ENCODE assay signal across 4 worm cellular contexts in the genomic region with DNA sequence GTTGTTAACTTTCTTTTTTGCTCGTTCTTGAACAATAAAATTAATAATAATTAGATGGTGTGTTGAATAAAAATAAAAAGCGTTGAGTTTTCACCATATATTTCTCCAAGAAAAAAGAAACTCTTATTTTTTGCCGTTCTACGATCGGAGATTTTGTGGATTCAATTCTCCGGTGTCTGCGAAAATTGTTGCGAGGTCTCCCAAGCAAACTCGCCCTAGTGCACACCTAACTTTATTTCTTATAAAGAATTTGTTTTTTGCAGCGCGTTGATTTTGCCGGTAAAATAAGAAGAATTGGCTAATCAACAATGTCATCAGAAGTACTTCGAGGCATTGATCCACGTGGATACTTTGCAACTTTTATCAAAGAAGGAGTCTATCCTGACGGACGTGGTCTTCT.
A peak's percentile ranks its signal among the peaks of the same experiment; 100 is the strongest.
TF ChIP-seq lines count a peak whose summit lies in the region.

A gene (plus strand): TSS at position 264 of the 400 bp plus-strand sequence.

TF ChIP-seq in whole organism, L2 larva, 48 proteins besides CTCF, POLR2A, EP300 and RAD21:
- TF ChIP-seq nhr-21 (tag; optimal IDR thresholded peaks at IDR 0.05; lab: Kevin White, UChicago) (peak; percentile 13), dmd-4 (tag; optimal IDR thresholded peaks at IDR 0.05; lab: Kevin White, UChicago) (no peak), sma-9 (GFP tag; optimal IDR thresholded peaks at IDR 0.05; lab: Kevin White, UChicago) (peak; percentile 33), sma-9 (tag; optimal IDR thresholded peaks at IDR 0.05; lab: Kevin White, UChicago) (no peak), aly-2 (tag; optimal IDR thresholded peaks at IDR 0.05; lab: Kevin White, UChicago) (no peak), nhr-237 (tag; optimal IDR thresholded peaks at IDR 0.05; lab: Kevin White, UChicago) (no peak), unc-62 (GFP tag; optimal IDR thresholded peaks at IDR 0.05; lab: Kevin White, UChicago) (no peak), peb-1 (tag; optimal IDR thresholded peaks at IDR 0.05; lab: Kevin White, UChicago) (no peak), zag-1 (tag; optimal IDR thresholded peaks at IDR 0.05; lab: Kevin White, UChicago) (peak; percentile 7), C34F6.9 (tag; optimal IDR thresholded peaks at IDR 0.05; lab: Kevin White, UChicago) (peak; percentile 68), ztf-1 (GFP tag; conservative IDR thresholded peaks at IDR 0.05; lab: Robert Waterston, UW) (no peak), lin-13 (GFP tag; optimal IDR thresholded peaks at IDR 0.05; lab: Kevin White, UChicago) (peak; percentile 54), ztf-11 (tag; optimal IDR thresholded peaks at IDR 0.05; lab: Kevin White, UChicago) (no peak), F13H6.1 (tag; optimal IDR thresholded peaks at IDR 0.05; lab: Kevin White, UChicago) (peak; percentile 20), fos-1 (tag; optimal IDR thresholded peaks at IDR 0.05; lab: Kevin White, UChicago) (peak; percentile 32), nhr-129 (tag; optimal IDR thresholded peaks at IDR 0.05; lab: Kevin White, UChicago) (peak; percentile 65), gmeb-1 (tag; optimal IDR thresholded peaks at IDR 0.05; lab: Kevin White, UChicago) (no peak), sma-3 (GFP tag; optimal IDR thresholded peaks at IDR 0.05; lab: Kevin White, UChicago) (peak; percentile 57), crh-2 (tag; optimal IDR thresholded peaks at IDR 0.05; lab: Kevin White, UChicago) (peak; percentile 48), ZK546.5 (tag; optimal IDR thresholded peaks at IDR 0.05; lab: Kevin White, UChicago) (no peak), lsy-2 (tag; optimal IDR thresholded peaks at IDR 0.05; lab: Kevin White, UChicago) (peak in 1 of 2 experiments; percentile 71)

TF ChIP-seq in whole organism, L4 larva, 104 proteins besides CTCF, POLR2A, EP300 and RAD21 (continues in another document):
- peak in 1 of 2 experiments; percentile 85 for TF ChIP-seq lsy-2 (tag; optimal IDR thresholded peaks at IDR 0.05; lab: Kevin White, UChicago)
- no peak for TF ChIP-seq fos-1 (tag; optimal IDR thresholded peaks at IDR 0.05; lab: Kevin White, UChicago)
- peak; percentile 96 for TF ChIP-seq lin-38 (GFP tag; IDR thresholded peaks at IDR 0.05; lab: Robert Waterston, UW)
- no peak for TF ChIP-seq ceh-32 (tag; optimal IDR thresholded peaks at IDR 0.05; lab: Kevin White, UChicago; ENCODE audit: poor library complexity)
- no peak for TF ChIP-seq dmd-8 (GFP tag; IDR thresholded peaks at IDR 0.05; lab: Robert Waterston, UW)
- no peak for TF ChIP-seq zip-2 (tag; optimal IDR thresholded peaks at IDR 0.05; lab: Kevin White, UChicago)
- TF ChIP-seq nhr-42 (GFP tag; IDR thresholded peaks at IDR 0.05; lab: Robert Waterston, UW), result no peak
- no peak for TF ChIP-seq nhr-41 (GFP tag; IDR thresholded peaks at IDR 0.05; lab: Robert Waterston, UW)
- TF ChIP-seq ZK337.2 (GFP tag; IDR thresholded peaks at IDR 0.05; lab: Robert Waterston, UW), result peak; percentile 65; the same call in 1 of the 2 replicates
- peak; percentile 65 for TF ChIP-seq rbr-2 (tag; optimal IDR thresholded peaks at IDR 0.05; lab: Kevin White, UChicago)
- TF ChIP-seq dpl-1 (GFP tag; optimal IDR thresholded peaks at IDR 0.05; lab: Kevin White, UChicago), result peak; percentile 55
- TF ChIP-seq mxl-3 (GFP tag; optimal IDR thresholded peaks at IDR 0.05; lab: Kevin White, UChicago), result peak; percentile 59
- TF ChIP-seq lin-13 (GFP tag; optimal IDR thresholded peaks at IDR 0.05; lab: Kevin White, UChicago), result peak; percentile 33
- no peak for TF ChIP-seq fkh-10 (GFP tag; optimal IDR thresholded peaks at IDR 0.05; lab: Kevin White, UChicago)
- 0 out of 2 replicates have a peak, but pooled peaks have one; percentile 28 for TF ChIP-seq vab-7 (GFP tag; IDR thresholded peaks at IDR 0.05; lab: Robert Waterston, UW)
- peak; percentile 77 for TF ChIP-seq T20F7.1 (GFP tag; optimal IDR thresholded peaks at IDR 0.05; lab: Kevin White, UChicago)
- TF ChIP-seq nhr-102 (tag; optimal IDR thresholded peaks at IDR 0.05; lab: Kevin White, UChicago), result no peak
- TF ChIP-seq hif-1 (tag; optimal IDR thresholded peaks at IDR 0.05; lab: Kevin White, UChicago), result peak in 1 of 2 experiments; percentile 78
- no peak for TF ChIP-seq egl-43 (GFP tag; IDR thresholded peaks at IDR 0.05; lab: Robert Waterston, UW)
- TF ChIP-seq nhr-28 (tag; optimal IDR thresholded peaks at IDR 0.05; lab: Kevin White, UChicago), result peak; percentile 66
- TF ChIP-seq F49E8.2 (tag; optimal IDR thresholded peaks at IDR 0.05; lab: Kevin White, UChicago; ENCODE audit: borderline replicate concordance), result no peak
- peak; percentile 96 for TF ChIP-seq mes-2 (tag; optimal IDR thresholded peaks at IDR 0.05; lab: Kevin White, UChicago; ENCODE audit: poor library complexity, severe bottlenecking)

TF ChIP-seq in whole organism, late embryonic, 69 proteins besides CTCF, POLR2A, EP300 and RAD21 (continues in another document):
- no peak for TF ChIP-seq pha-4 (tag; optimal IDR thresholded peaks at IDR 0.05; lab: Kevin White, UChicago)
- no peak for TF ChIP-seq pat-9 (tag; optimal IDR thresholded peaks at IDR 0.05; lab: Kevin White, UChicago)
- TF ChIP-seq ahr-1 (tag; optimal IDR thresholded peaks at IDR 0.05; lab: Kevin White, UChicago), result peak; percentile 58
- TF ChIP-seq npax-4 (tag; optimal IDR thresholded peaks at IDR 0.05; lab: Kevin White, UChicago), result no peak
- no peak for TF ChIP-seq ceh-6 (GFP tag; optimal IDR thresholded peaks at IDR 0.05; lab: Kevin White, UChicago)
- TF ChIP-seq nfya-1 (tag; optimal IDR thresholded peaks at IDR 0.05; lab: Kevin White, UChicago), result peak; percentile 1
- peak; percentile 30 for TF ChIP-seq ztf-16 (tag; optimal IDR thresholded peaks at IDR 0.05; lab: Kevin White, UChicago)
- no peak for TF ChIP-seq ceh-22 (tag; optimal IDR thresholded peaks at IDR 0.05; lab: Kevin White, UChicago)
- peak; percentile 49 for TF ChIP-seq unc-86 (tag; optimal IDR thresholded peaks at IDR 0.05; lab: Kevin White, UChicago)
- TF ChIP-seq odd-2 (tag; optimal IDR thresholded peaks at IDR 0.05; lab: Kevin White, UChicago), result no peak
- TF ChIP-seq Y22D7AL.16 (tag; optimal IDR thresholded peaks at IDR 0.05; lab: Kevin White, UChicago), result no peak
- TF ChIP-seq fkh-10 (GFP tag; optimal IDR thresholded peaks at IDR 0.05; lab: Kevin White, UChicago), result no peak
- TF ChIP-seq F13H6.1 (tag; optimal IDR thresholded peaks at IDR 0.05; lab: Kevin White, UChicago), result peak; percentile 77
- TF ChIP-seq pax-1 (tag; optimal IDR thresholded peaks at IDR 0.05; lab: Kevin White, UChicago), result no peak
- TF ChIP-seq elt-2 (tag; optimal IDR thresholded peaks at IDR 0.05; lab: Kevin White, UChicago), result no peak
- TF ChIP-seq mec-3 (tag; optimal IDR thresholded peaks at IDR 0.05; lab: Kevin White, UChicago; ENCODE audit: borderline replicate concordance), result no peak
- TF ChIP-seq C38D4.7 (GFP tag; optimal IDR thresholded peaks at IDR 0.05; lab: Kevin White, UChicago), result no peak
- no peak for TF ChIP-seq ceh-9 (tag; optimal IDR thresholded peaks at IDR 0.05; lab: Kevin White, UChicago)
- TF ChIP-seq hlh-15 (tag; optimal IDR thresholded peaks at IDR 0.05; lab: Kevin White, UChicago), result peak; percentile 38
- no peak for TF ChIP-seq hlh-30 (tag; optimal IDR thresholded peaks at IDR 0.05; lab: Kevin White, UChicago; ENCODE audit: insufficient read depth)
- TF ChIP-seq gmeb-2 (tag; optimal IDR thresholded peaks at IDR 0.05; lab: Kevin White, UChicago), result no peak
- TF ChIP-seq pros-1 (tag; optimal IDR thresholded peaks at IDR 0.05; lab: Kevin White, UChicago), result no peak
- TF ChIP-seq hlh-13 (GFP tag; optimal IDR thresholded peaks at IDR 0.05; lab: Kevin White, UChicago), result peak; percentile 21
- peak; percentile 11 for TF ChIP-seq T23F11.4 (GFP tag; optimal IDR thresholded peaks at IDR 0.05; lab: Kevin White, UChicago)
- peak; percentile 91 for TF ChIP-seq ceh-14 (tag; optimal IDR thresholded peaks at IDR 0.05; lab: Kevin White, UChicago)

TF ChIP-seq in whole organism, mixed stage, embryonic, 35 proteins besides CTCF, POLR2A, EP300 and RAD21:
- peak; percentile 49 for TF ChIP-seq nhr-237 (tag; optimal IDR thresholded peaks at IDR 0.05; lab: Kevin White, UChicago)
- peak; percentile 46 for TF ChIP-seq cnd-1 (tag; optimal IDR thresholded peaks at IDR 0.05; lab: Kevin White, UChicago)
- peak; percentile 67 for TF ChIP-seq lsy-2 (tag; optimal IDR thresholded peaks at IDR 0.05; lab: Kevin White, UChicago)
- peak; percentile 34 for TF ChIP-seq lin-13 (tag; optimal IDR thresholded peaks at IDR 0.05; lab: Kevin White, UChicago)
- peak; percentile 76 for TF ChIP-seq ces-1 (GFP tag; optimal IDR thresholded peaks at IDR 0.05; lab: Kevin White, UChicago)
- no peak for TF ChIP-seq nhr-28 (tag; optimal IDR thresholded peaks at IDR 0.05; lab: Kevin White, UChicago)
- TF ChIP-seq sem-2 (GFP tag; optimal IDR thresholded peaks at IDR 0.05; lab: Kevin White, UChicago), result no peak
- TF ChIP-seq lin-32 (GFP tag; optimal IDR thresholded peaks at IDR 0.05; lab: Kevin White, UChicago), result peak; percentile 1
- TF ChIP-seq M03D4.4 (tag; optimal IDR thresholded peaks at IDR 0.05; lab: Kevin White, UChicago), result peak; percentile 28
- peak; percentile 6 for TF ChIP-seq drap-1 (GFP tag; optimal IDR thresholded peaks at IDR 0.05; lab: Kevin White, UChicago)
- TF ChIP-seq mls-2 (tag; optimal IDR thresholded peaks at IDR 0.05; lab: Kevin White, UChicago), result peak; percentile 50
- TF ChIP-seq mep-1 (tag; optimal IDR thresholded peaks at IDR 0.05; lab: Kevin White, UChicago), result peak; percentile 67
- no peak for TF ChIP-seq pha-4 (tag; optimal IDR thresholded peaks at IDR 0.05; lab: Kevin White, UChicago)
TF ChIP-seq in whole organism, mixed stage, embryonic: peak in this region for 10.
